Fruit fly (Drosophila melanogaster) whole organism, adult: ENCODE data around the gene CG31937.

Experiments
- CG11617 ChIP-seq: fragments of 200-800 bp; sonication (Bioruptor generic); optimal IDR thresholded peaks from 2 replicates; lab custom pipeline; 2017; ENCODE audit warnings: mild to moderate bottlenecking, missing biosample characterization, missing genetic modification reagents, missing genetic modification characterization
- CG12768 ChIP-seq: fragments of 200-800 bp; sonication (Bioruptor generic); optimal IDR thresholded peaks from 2 replicates; lab custom pipeline; 2017; ENCODE audit warnings: missing biosample characterization, missing genetic modification characterization, mild to moderate bottlenecking, moderate library complexity, missing genetic modification reagents
- CG14711 ChIP-seq: fragments of 200-800 bp; sonication (Bioruptor generic); optimal IDR thresholded peaks from 2 replicates; lab custom pipeline; 2018; ENCODE audit warnings: missing biosample characterization, mild to moderate bottlenecking, missing genetic modification characterization, moderate library complexity
- CG1620 ChIP-seq: fragments of 200-800 bp; sonication (Bioruptor generic); optimal IDR thresholded peaks from 2 replicates; lab custom pipeline; 2016; ENCODE audit warnings: missing biosample characterization, missing genetic modification characterization
- CG33017 ChIP-seq: fragments of 200-800 bp; sonication (Bioruptor generic); optimal IDR thresholded peaks from 2 replicates; lab custom pipeline; 2018; ENCODE audit warnings: missing biosample characterization, mild to moderate bottlenecking, missing genetic modification characterization, moderate library complexity
- CG5204 ChIP-seq: fragments of 200-800 bp; sonication (Bioruptor generic); optimal IDR thresholded peaks from 2 replicates; lab custom pipeline; 2016; ENCODE audit warnings: missing biosample characterization, missing genetic modification characterization
- CG7045 ChIP-seq: fragments of 200-800 bp; sonication (Bioruptor generic); optimal IDR thresholded peaks from 2 replicates; lab custom pipeline; 2017; ENCODE audit warnings: missing biosample characterization, mild to moderate bottlenecking, missing genetic modification characterization
- CG7101 ChIP-seq: fragments of 200-800 bp; sonication (Bioruptor generic); optimal IDR thresholded peaks from 2 replicates; lab custom pipeline; 2018; ENCODE audit warnings: missing biosample characterization, mild to moderate bottlenecking, missing genetic modification characterization, moderate library complexity
- Clk ChIP-seq: fragments of 200-800 bp; sonication (Bioruptor generic); optimal IDR thresholded peaks from 2 replicates; lab custom pipeline; 2017; ENCODE audit warnings: missing biosample characterization, missing genetic modification characterization
- Crg-1 ChIP-seq: fragments of 200-800 bp; sonication (Bioruptor generic); optimal IDR thresholded peaks from 2 replicates; lab custom pipeline; 2016; ENCODE audit warnings: missing biosample characterization, missing genetic modification characterization
- Hr96 ChIP-seq: fragments of 200-800 bp; sonication (Bioruptor generic); optimal IDR thresholded peaks from 2 replicates; lab custom pipeline; 2016; ENCODE audit warnings: missing biosample characterization, missing genetic modification characterization
- Mnt ChIP-seq: fragments of 200-800 bp; sonication (Bioruptor generic); optimal IDR thresholded peaks from 2 replicates; lab custom pipeline; 2016; ENCODE audit warnings: missing biosample characterization, mild to moderate bottlenecking, missing genetic modification characterization
- bab1 ChIP-seq: fragments of 200-800 bp; sonication (Bioruptor generic); optimal IDR thresholded peaks from 3 replicates; lab custom pipeline; 2019; ENCODE audit warnings: missing biosample characterization, mild to moderate bottlenecking, missing genetic modification characterization, moderate library complexity
- cic ChIP-seq: fragments of 200-800 bp; sonication (Bioruptor generic); optimal IDR thresholded peaks from 2 replicates; lab custom pipeline; 2017; ENCODE audit warnings: missing biosample characterization, mild to moderate bottlenecking, missing genetic modification characterization, moderate library complexity
- cnc ChIP-seq, 2 experiments: fragments of >200 bp; optimal IDR thresholded peaks; 2 replicates each; lab custom pipeline; 2017
- kay ChIP-seq: fragments of 200-800 bp; sonication (Bioruptor generic); peaks from one replicate; lab custom pipeline; 2016; ENCODE audit warnings: missing biosample characterization, missing genetic modification characterization, borderline replicate concordance
- ovo ChIP-seq: fragments of 200-800 bp; sonication (Bioruptor generic); optimal IDR thresholded peaks from 2 replicates; lab custom pipeline; 2016; ENCODE audit warnings: missing biosample characterization, missing genetic modification characterization
- pad ChIP-seq: fragments of 200-800 bp; sonication (Bioruptor generic); optimal IDR thresholded peaks from 3 replicates; lab custom pipeline; 2017; ENCODE audit warnings: missing biosample characterization, missing genetic modification characterization, mild to moderate bottlenecking, moderate library complexity, missing genetic modification reagents
- tj ChIP-seq: fragments of 200-800 bp; sonication (Bioruptor generic); optimal IDR thresholded peaks from 3 replicates; lab custom pipeline; 2017; ENCODE audit warnings: missing biosample characterization, mild to moderate bottlenecking, missing genetic modification characterization, moderate library complexity
- toe ChIP-seq: fragments of 200-800 bp; sonication (Bioruptor generic); optimal IDR thresholded peaks from 2 replicates; lab custom pipeline; 2016; ENCODE audit warnings: missing biosample characterization, missing genetic modification characterization

CG31937 gene

dm6 chr2L:1729607-1730011 lies at the start of gene CG31937, which contains the start of gene Eno:
Gene CG31937, plus strand, starts transcription at chr2L:1729887.
Gene Eno, minus strand, starts transcription at chr2L:1729636.
- peak; percentile 74 for TF ChIP-seq CG33017 (tag; lab: Kevin White, UChicago)
- peak; percentile 52 for TF ChIP-seq cic (GFP tag; lab: Kevin White, UChicago)
- peak; percentile 57 for TF ChIP-seq CG12768 (GFP tag; lab: Kevin White, UChicago)
- TF ChIP-seq ovo (GFP tag; lab: Kevin White, UChicago): no peak
- TF ChIP-seq CG11617 (GFP tag; lab: Kevin White, UChicago): peak; percentile 72
- TF ChIP-seq Crg-1 (GFP tag; lab: Kevin White, UChicago): peak; percentile 83
- peak; percentile 83 for TF ChIP-seq toe (GFP tag; lab: Kevin White, UChicago)
- TF ChIP-seq Hr96 (GFP tag; lab: Kevin White, UChicago): peak; percentile 59
- TF ChIP-seq cnc (optimal IDR thresholded peaks at IDR 0.05; lab: Kevin White, UChicago): no peak
- TF ChIP-seq Mnt: peak; percentile 80
- peak; percentile 30 for TF ChIP-seq CG14711 (tag; lab: Kevin White, UChicago)
- peak; percentile 34 for TF ChIP-seq Clk (GFP tag; lab: Kevin White, UChicago)
- peak; percentile 77 for TF ChIP-seq bab1 (GFP tag; lab: Kevin White, UChicago)
- TF ChIP-seq CG7045 (GFP tag; lab: Kevin White, UChicago): peak; percentile 46
- peak; percentile 35 for TF ChIP-seq tj (GFP tag; lab: Kevin White, UChicago)
- peak; percentile 23 for TF ChIP-seq pad (GFP tag; lab: Kevin White, UChicago)
- peak; percentile 77 for TF ChIP-seq CG5204 (GFP tag; lab: Kevin White, UChicago)
- no peak for TF ChIP-seq kay (GFP tag; lab: Kevin White, UChicago)
- TF ChIP-seq CG7101 (tag; lab: Kevin White, UChicago): peak; percentile 81
- peak; percentile 81 for TF ChIP-seq CG1620

- TF ChIP-seq CG12768 (GFP tag; lab: Kevin White, UChicago) (no peak), CG11617 (GFP tag; lab: Kevin White, UChicago) (no peak)
Observed at dm6 chr2L:1692857-1693256, 36.8 kb upstream of the CG31937 start.

- TF ChIP-seq bab1 (GFP tag; lab: Kevin White, UChicago) (no peak), CG33017 (tag; lab: Kevin White, UChicago) (no peak), ovo (GFP tag; lab: Kevin White, UChicago) (no peak), Mnt (no peak), cnc (optimal IDR thresholded peaks at IDR 0.05; lab: Kevin White, UChicago) (no peak), CG14711 (tag; lab: Kevin White, UChicago) (no peak), CG1620 (no peak)
Observed at dm6 chr2L:1696269-1696668, 33.4 kb upstream of the CG31937 start.

- TF ChIP-seq kay (GFP tag; lab: Kevin White, UChicago) (no peak), tj (GFP tag; lab: Kevin White, UChicago) (no peak), CG5204 (GFP tag; lab: Kevin White, UChicago) (no peak), CG7045 (GFP tag; lab: Kevin White, UChicago) (no peak), cic (GFP tag; lab: Kevin White, UChicago) (no peak), bab1 (GFP tag; lab: Kevin White, UChicago) (no peak), Clk (GFP tag; lab: Kevin White, UChicago) (no peak), ovo (GFP tag; lab: Kevin White, UChicago) (no peak), pad (GFP tag; lab: Kevin White, UChicago) (no peak), CG1620 (no peak), CG33017 (tag; lab: Kevin White, UChicago) (no peak), CG14711 (tag; lab: Kevin White, UChicago) (no peak), CG12768 (GFP tag; lab: Kevin White, UChicago) (no peak), Crg-1 (GFP tag; lab: Kevin White, UChicago) (no peak), toe (GFP tag; lab: Kevin White, UChicago) (no peak)
Observed at dm6 chr2L:1704746-1705145, 24.9 kb upstream of the CG31937 start, which contains the start of gene cpb. Gene cpb, plus strand, starts transcription at chr2L:1704902.

- TF ChIP-seq CG7045 (GFP tag; lab: Kevin White, UChicago) (no peak), Hr96 (GFP tag; lab: Kevin White, UChicago) (no peak), tj (GFP tag; lab: Kevin White, UChicago) (no peak), toe (GFP tag; lab: Kevin White, UChicago) (no peak), CG33017 (tag; lab: Kevin White, UChicago) (no peak), CG5204 (GFP tag; lab: Kevin White, UChicago) (no peak), CG14711 (tag; lab: Kevin White, UChicago) (no peak), CG11617 (GFP tag; lab: Kevin White, UChicago) (no peak), Clk (GFP tag; lab: Kevin White, UChicago) (no peak), pad (GFP tag; lab: Kevin White, UChicago) (no peak), CG12768 (GFP tag; lab: Kevin White, UChicago) (no peak)
Observed at dm6 chr2L:1706961-1707360, 22.7 kb upstream of the CG31937 start.

dm6 chr2L:1708110-1708509 lies 21.6 kb upstream of the CG31937 start:
- TF ChIP-seq Crg-1 (GFP tag; lab: Kevin White, UChicago) (no peak), CG1620 (no peak), ovo (GFP tag; lab: Kevin White, UChicago) (no peak), toe (GFP tag; lab: Kevin White, UChicago) (no peak), cic (GFP tag; lab: Kevin White, UChicago) (peak; percentile 62), CG5204 (GFP tag; lab: Kevin White, UChicago) (no peak)
